Worm (Caenorhabditis elegans): ENCODE data around the gene clx-1.

clx-1 gene

DNA sequence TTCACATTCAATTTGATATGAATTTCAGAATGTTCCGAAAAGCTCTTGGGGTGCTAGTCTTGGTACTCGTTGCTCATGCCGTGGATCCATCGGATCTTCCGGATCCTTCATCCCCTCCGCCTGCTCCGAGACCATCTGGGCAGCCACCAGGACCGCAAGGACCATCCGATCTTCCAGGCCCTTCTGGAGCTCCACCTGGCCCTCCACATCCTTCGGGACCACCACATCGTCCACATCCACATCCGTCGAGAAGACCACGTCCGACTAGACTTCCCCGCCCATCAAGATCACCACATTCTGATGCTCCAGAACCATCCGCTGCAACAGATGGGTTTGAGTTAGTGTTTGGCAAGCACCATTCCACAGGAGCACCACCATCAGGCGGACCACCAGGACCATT, at the start of gene clx-1:
Gene clx-1 (plus strand): TSS at position 30 of the 400 bp plus-strand sequence.
- TF ChIP-seq ztf-23 (GFP tag; IDR thresholded peaks at IDR 0.05) (no peak), cog-1 (tag; optimal IDR thresholded peaks at IDR 0.05) (no peak), ztf-29 (GFP tag; IDR thresholded peaks at IDR 0.05) (no peak), T22C8.4 (GFP tag; IDR thresholded peaks at IDR 0.05) (no peak), ref-1 (GFP tag; conservative IDR thresholded peaks at IDR 0.05) (no peak)

- TF ChIP-seq T22C8.4 (GFP tag; IDR thresholded peaks at IDR 0.05) (no peak), tab-1 (GFP tag; IDR thresholded peaks at IDR 0.05) (no peak), ref-1 (GFP tag; conservative IDR thresholded peaks at IDR 0.05) (no peak), ztf-23 (GFP tag; IDR thresholded peaks at IDR 0.05) (no peak), klf-2 (GFP tag; conservative IDR thresholded peaks at IDR 0.05) (no peak), cog-1 (tag; optimal IDR thresholded peaks at IDR 0.05) (no peak), flt-1 (GFP tag; IDR thresholded peaks at IDR 0.05) (no peak), ztf-29 (GFP tag; IDR thresholded peaks at IDR 0.05) (no peak)
These were observed 45.1 kb upstream of the clx-1 start for ce11 chrIV:7689326-7689725.

DNA sequence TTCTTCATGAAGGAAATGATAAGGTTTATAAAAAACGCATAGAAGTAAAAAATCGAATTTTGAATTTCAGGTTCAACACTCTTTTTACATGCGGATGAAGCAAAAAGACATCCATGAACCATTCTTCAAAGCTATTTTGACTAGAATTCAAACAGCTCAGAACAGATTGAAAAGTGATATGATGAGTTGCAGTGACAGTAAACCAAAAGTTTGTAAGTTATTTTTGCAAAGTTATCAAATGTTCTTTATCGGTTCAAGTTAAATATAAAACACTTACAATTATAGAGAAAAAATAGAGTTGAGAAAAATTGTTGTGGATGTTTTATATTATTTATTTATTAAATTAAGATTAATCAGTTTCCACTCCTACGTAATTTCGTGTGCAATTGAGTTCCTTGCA, 42.0 kb upstream of the clx-1 start:
- TF ChIP-seq klf-2 (GFP tag; conservative IDR thresholded peaks at IDR 0.05) = no peak

DNA sequence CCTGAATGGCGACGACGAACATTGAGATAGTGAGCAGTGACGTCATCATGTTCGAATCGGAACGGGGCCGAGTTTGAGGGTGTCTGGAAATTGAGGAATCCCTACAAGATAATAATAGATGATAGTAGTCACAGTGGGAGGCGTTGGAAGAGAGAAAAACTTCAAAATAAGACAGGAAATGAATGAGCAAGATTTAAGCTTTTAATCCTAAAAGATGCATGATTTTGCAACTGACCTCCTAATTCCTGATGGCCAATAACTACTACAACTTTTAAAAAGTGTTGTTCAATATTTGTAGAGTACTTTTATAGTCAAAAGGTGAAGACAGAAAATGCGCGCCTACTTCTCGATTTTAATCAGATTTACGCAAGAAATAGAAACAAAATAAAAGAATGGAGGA, 36.1 kb upstream of the clx-1 start, which contains the start of gene flp-13:
Gene flp-13 (minus strand): TSS at position 101 of the 400 bp plus-strand sequence.
- no peak for TF ChIP-seq ztf-29 (GFP tag; IDR thresholded peaks at IDR 0.05)
- no peak for TF ChIP-seq klf-2 (GFP tag; conservative IDR thresholded peaks at IDR 0.05)
- no peak for TF ChIP-seq flt-1 (GFP tag; IDR thresholded peaks at IDR 0.05)
- TF ChIP-seq T22C8.4 (GFP tag; IDR thresholded peaks at IDR 0.05) = no peak
- TF ChIP-seq tab-1 (GFP tag; IDR thresholded peaks at IDR 0.05) = no peak
- TF ChIP-seq med-1 (GFP tag; optimal IDR thresholded peaks at IDR 0.05; ENCODE audit: insufficient read depth) = no peak
- TF ChIP-seq cog-1 (tag; optimal IDR thresholded peaks at IDR 0.05) = no peak
- TF ChIP-seq ref-1 (GFP tag; conservative IDR thresholded peaks at IDR 0.05) = no peak
- TF ChIP-seq ztf-23 (GFP tag; IDR thresholded peaks at IDR 0.05) = no peak

DNA sequence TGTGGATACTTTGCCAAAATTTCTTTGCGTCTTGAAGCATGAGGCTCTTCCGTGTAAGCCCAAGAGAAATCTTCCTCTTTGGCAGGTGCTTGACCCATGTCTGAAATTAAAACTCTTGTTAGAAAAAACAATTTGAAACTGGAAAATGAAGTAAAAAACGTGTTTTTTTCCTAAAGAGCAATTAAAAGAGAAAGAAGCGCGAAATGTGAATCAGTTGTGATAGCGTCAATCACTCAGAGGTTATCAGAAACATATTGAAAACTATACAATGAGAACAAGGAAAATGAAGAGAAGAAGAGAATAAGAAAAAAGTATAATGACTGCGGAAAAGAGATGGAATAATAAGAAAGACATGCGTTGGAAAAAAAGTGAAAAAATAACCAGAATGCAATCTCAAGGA, 27.6 kb upstream of the clx-1 start, which contains the start of gene F33D4.4:
Gene F33D4.4 (minus strand): TSS at position 101 of the 400 bp plus-strand sequence.
- TF ChIP-seq ref-1 (GFP tag; conservative IDR thresholded peaks at IDR 0.05) (no peak), med-1 (GFP tag; optimal IDR thresholded peaks at IDR 0.05; ENCODE audit: insufficient read depth) (no peak), tab-1 (GFP tag; IDR thresholded peaks at IDR 0.05) (no peak), cog-1 (tag; optimal IDR thresholded peaks at IDR 0.05) (no peak), T22C8.4 (GFP tag; IDR thresholded peaks at IDR 0.05) (no peak), ztf-29 (GFP tag; IDR thresholded peaks at IDR 0.05) (no peak), ztf-23 (GFP tag; IDR thresholded peaks at IDR 0.05) (no peak), klf-2 (GFP tag; conservative IDR thresholded peaks at IDR 0.05) (no peak), flt-1 (GFP tag; IDR thresholded peaks at IDR 0.05) (no peak)

DNA sequence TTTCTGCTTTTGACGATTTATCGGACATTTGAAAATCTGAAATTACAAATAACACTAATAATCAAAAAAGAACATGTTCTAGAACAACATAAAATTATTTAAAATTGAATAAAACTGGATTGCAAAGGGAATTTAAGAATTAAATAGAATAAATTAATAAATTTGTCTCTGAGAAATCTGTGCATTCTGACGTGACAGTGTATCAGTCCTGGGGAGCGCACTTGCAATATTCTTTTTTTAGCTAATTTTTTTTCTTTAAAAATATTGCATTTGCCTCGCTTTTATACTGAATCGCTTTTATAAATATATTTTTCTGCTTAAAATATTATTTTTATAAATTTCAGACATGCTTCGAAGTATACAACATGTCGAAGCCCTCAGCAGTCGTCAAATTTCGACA, 24.7 kb upstream of the clx-1 start, which contains the start of the genes mrpl-1, emc-6 and mrps-24:
Gene mrpl-1 (minus strand): TSS at position 1 of the 400 bp plus-strand sequence.
Gene emc-6 (minus strand): TSS at position 36 of the 400 bp plus-strand sequence.
Gene mrps-24 (plus strand): TSS at position 345 of the 400 bp plus-strand sequence.
- TF ChIP-seq klf-2 (GFP tag; conservative IDR thresholded peaks at IDR 0.05) (no peak), ref-1 (GFP tag; conservative IDR thresholded peaks at IDR 0.05) (no peak), flt-1 (GFP tag; IDR thresholded peaks at IDR 0.05) (no peak), cog-1 (tag; optimal IDR thresholded peaks at IDR 0.05) (peak; percentile 3)

DNA sequence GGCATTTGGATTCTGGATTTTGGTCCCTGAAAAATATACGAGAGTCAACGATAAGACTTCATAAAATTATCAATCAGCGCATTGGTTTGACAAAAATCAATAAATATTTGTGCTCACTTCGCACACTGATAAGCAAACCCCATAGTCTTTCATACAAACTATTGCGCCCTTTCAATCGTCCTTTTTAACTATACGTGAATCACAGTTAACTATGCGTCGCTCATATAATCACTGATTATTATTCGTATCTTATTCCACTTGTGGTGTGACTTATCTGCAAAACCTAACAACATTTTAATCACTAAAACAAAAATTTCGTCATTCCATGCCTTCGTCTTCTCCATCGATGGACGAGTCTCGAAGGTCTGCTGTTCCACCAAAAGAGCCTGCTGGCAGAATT, 23.6 kb upstream of the clx-1 start, which contains the start of gene nhr-8:
Gene nhr-8 (plus strand): TSS at position 160 of the 400 bp plus-strand sequence.
- TF ChIP-seq klf-2 (GFP tag; conservative IDR thresholded peaks at IDR 0.05) (no peak), ztf-23 (GFP tag; IDR thresholded peaks at IDR 0.05) (no peak), ref-1 (GFP tag; conservative IDR thresholded peaks at IDR 0.05) (no peak), med-1 (GFP tag; optimal IDR thresholded peaks at IDR 0.05; ENCODE audit: insufficient read depth) (no peak), ztf-29 (GFP tag; IDR thresholded peaks at IDR 0.05) (no peak), tab-1 (GFP tag; IDR thresholded peaks at IDR 0.05) (no peak), cog-1 (tag; optimal IDR thresholded peaks at IDR 0.05) (no peak)

DNA sequence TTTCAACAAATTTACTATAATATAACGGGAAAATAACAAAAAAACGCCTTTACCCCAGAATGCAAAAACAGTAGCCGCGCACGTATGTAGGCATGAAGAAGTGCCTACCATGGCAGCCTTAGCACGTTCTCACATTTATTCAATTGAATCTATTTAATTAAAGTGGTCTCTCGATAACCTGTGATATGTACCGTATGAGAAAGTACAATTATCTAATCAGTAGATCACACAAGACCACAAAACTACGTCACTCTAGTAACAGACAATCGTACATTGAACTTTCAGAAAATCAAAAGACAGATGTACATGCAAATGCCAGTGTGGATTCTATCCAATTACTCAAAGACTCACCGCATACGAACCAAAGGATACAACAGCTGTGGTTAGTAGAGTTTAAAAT, 22.2 kb upstream of the clx-1 start:
- TF ChIP-seq tab-1 (GFP tag; IDR thresholded peaks at IDR 0.05) (no peak), ztf-29 (GFP tag; IDR thresholded peaks at IDR 0.05) (no peak), klf-2 (GFP tag; conservative IDR thresholded peaks at IDR 0.05) (no peak), ref-1 (GFP tag; conservative IDR thresholded peaks at IDR 0.05) (no peak), ztf-23 (GFP tag; IDR thresholded peaks at IDR 0.05) (no peak), flt-1 (GFP tag; IDR thresholded peaks at IDR 0.05) (no peak), cog-1 (tag; optimal IDR thresholded peaks at IDR 0.05) (no peak), T22C8.4 (GFP tag; IDR thresholded peaks at IDR 0.05) (no peak), med-1 (GFP tag; optimal IDR thresholded peaks at IDR 0.05; ENCODE audit: insufficient read depth) (no peak)

ce11 chrIV:7717916-7718315, 16.5 kb upstream of the clx-1 start, which contains the start of gene F33D4.6:
Gene F33D4.6, minus strand, starts transcription at chrIV:7718016.
- TF ChIP-seq tab-1 (GFP tag; IDR thresholded peaks at IDR 0.05) (no peak), klf-2 (GFP tag; conservative IDR thresholded peaks at IDR 0.05) (no peak), flt-1 (GFP tag; IDR thresholded peaks at IDR 0.05) (no peak), ref-1 (GFP tag; conservative IDR thresholded peaks at IDR 0.05) (no peak), cog-1 (tag; optimal IDR thresholded peaks at IDR 0.05) (no peak), med-1 (GFP tag; optimal IDR thresholded peaks at IDR 0.05; ENCODE audit: insufficient read depth) (no peak), ztf-29 (GFP tag; IDR thresholded peaks at IDR 0.05) (no peak), ztf-23 (GFP tag; IDR thresholded peaks at IDR 0.05) (no peak), T22C8.4 (GFP tag; IDR thresholded peaks at IDR 0.05) (no peak)

- no peak for TF ChIP-seq cog-1 (tag; optimal IDR thresholded peaks at IDR 0.05)
- TF ChIP-seq ztf-29 (GFP tag; IDR thresholded peaks at IDR 0.05) = no peak
- no peak for TF ChIP-seq flt-1 (GFP tag; IDR thresholded peaks at IDR 0.05)
- TF ChIP-seq ztf-23 (GFP tag; IDR thresholded peaks at IDR 0.05) = no peak
- TF ChIP-seq ref-1 (GFP tag; conservative IDR thresholded peaks at IDR 0.05) = no peak
- no peak for TF ChIP-seq tab-1 (GFP tag; IDR thresholded peaks at IDR 0.05)
- TF ChIP-seq T22C8.4 (GFP tag; IDR thresholded peaks at IDR 0.05) = no peak
- no peak for TF ChIP-seq med-1 (GFP tag; optimal IDR thresholded peaks at IDR 0.05; ENCODE audit: insufficient read depth)
- TF ChIP-seq klf-2 (GFP tag; conservative IDR thresholded peaks at IDR 0.05) = no peak
These were observed 11.6 kb upstream of the clx-1 start, which contains the start of gene C50F7.6 for ce11 chrIV:7722806-7723205. Gene C50F7.6, minus strand, starts transcription at chrIV:7723199.
